Worm (Caenorhabditis elegans) whole organism, late embryonic: ENCODE data around the gene ace-1.

Experiments used
- C08G9.2 ChIP-seq: sonication (generic microtip); optimal IDR thresholded peaks from 2 replicates; lab custom pipeline; 2016; ENCODE audit warnings: mild to moderate bottlenecking, missing genetic modification characterization, moderate library complexity, missing compliant biosample characterization
- C38D4.7 ChIP-seq: fragments of 200-800 bp; sonication (Bioruptor generic); optimal IDR thresholded peaks from 2 replicates; lab custom pipeline; 2018; ENCODE audit warnings: mild to moderate bottlenecking, missing genetic modification characterization, moderate library complexity, missing compliant biosample characterization
- F13H6.1 ChIP-seq: sonication (generic microtip); optimal IDR thresholded peaks from 2 replicates; lab custom pipeline; 2016; ENCODE audit warnings: missing genetic modification characterization, missing compliant biosample characterization
- K02D7.2 ChIP-seq: sonication (generic microtip); optimal IDR thresholded peaks from 2 replicates; lab custom pipeline; 2017; ENCODE audit warnings: mild to moderate bottlenecking, missing genetic modification characterization, missing compliant biosample characterization
- K09A11.1 ChIP-seq: sonication (generic microtip); optimal IDR thresholded peaks from 2 replicates; lab custom pipeline; 2017; ENCODE audit warnings: antibody characterized with exemption, mild to moderate bottlenecking, missing genetic modification characterization, missing compliant biosample characterization; ENCODE audit not compliant: insufficient read depth
- T23F11.4 ChIP-seq: fragments of 200-800 bp; sonication (Bioruptor generic); optimal IDR thresholded peaks from 2 replicates; lab custom pipeline; 2018; ENCODE audit warnings: mild to moderate bottlenecking, missing genetic modification characterization, missing compliant biosample characterization
- ceh-18 ChIP-seq: sonication (generic microtip); optimal IDR thresholded peaks from 2 replicates; lab custom pipeline; 2016; ENCODE audit warnings: missing genetic modification characterization, missing compliant biosample characterization
- ceh-19 ChIP-seq: fragments of 200-800 bp; sonication (Bioruptor generic); optimal IDR thresholded peaks from 2 replicates; lab custom pipeline; 2018; ENCODE audit warnings: mild to moderate bottlenecking, missing genetic modification characterization, missing compliant biosample characterization
- ceh-2 ChIP-seq: sonication (generic microtip); optimal IDR thresholded peaks from 2 replicates; lab custom pipeline; 2016; ENCODE audit warnings: missing genotype, missing genetic modification characterization, missing compliant biosample characterization
- ceh-24 ChIP-seq: sonication (generic microtip); optimal IDR thresholded peaks from 2 replicates; lab custom pipeline; 2016; ENCODE audit warnings: mild to moderate bottlenecking, missing genetic modification characterization, missing compliant biosample characterization
- ceh-31 ChIP-seq: sonication (generic microtip); optimal IDR thresholded peaks from 2 replicates; lab custom pipeline; 2016; ENCODE audit warnings: missing genetic modification characterization, missing compliant biosample characterization
- ceh-34 ChIP-seq: sonication (generic microtip); optimal IDR thresholded peaks from 2 replicates; lab custom pipeline; 2016; ENCODE audit warnings: mild to moderate bottlenecking, missing genetic modification characterization, missing compliant biosample characterization
- che-1 ChIP-seq: sonication (generic microtip); optimal IDR thresholded peaks from 2 replicates; lab custom pipeline; 2016; ENCODE audit warnings: mild to moderate bottlenecking, missing genetic modification characterization, missing compliant biosample characterization
- elt-4 ChIP-seq: sonication (generic microtip); optimal IDR thresholded peaks from 2 replicates; lab custom pipeline; 2016; ENCODE audit warnings: missing genetic modification characterization, missing compliant biosample characterization
- ets-4 ChIP-seq: sonication (generic microtip); optimal IDR thresholded peaks from 2 replicates; lab custom pipeline; 2016; ENCODE audit warnings: missing genetic modification characterization, missing compliant biosample characterization
- eyg-1 ChIP-seq: sonication (generic microtip); optimal IDR thresholded peaks from 2 replicates; lab custom pipeline; 2016; ENCODE audit warnings: missing genotype, missing genetic modification characterization, missing compliant biosample characterization
- fax-1 ChIP-seq: sonication (generic microtip); optimal IDR thresholded peaks from 2 replicates; lab custom pipeline; 2016; ENCODE audit warnings: missing genotype, missing genetic modification characterization, missing compliant biosample characterization
- hlh-6 ChIP-seq: sonication (generic microtip); optimal IDR thresholded peaks from 2 replicates; lab custom pipeline; 2016; ENCODE audit warnings: missing genotype, missing genetic modification characterization, missing compliant biosample characterization
- hlh-8 ChIP-seq: sonication (generic microtip); optimal IDR thresholded peaks from 2 replicates; lab custom pipeline; 2016; ENCODE audit warnings: missing genotype, missing genetic modification characterization, missing compliant biosample characterization
- nfya-1 ChIP-seq: sonication (generic microtip); optimal IDR thresholded peaks from 2 replicates; lab custom pipeline; 2017; ENCODE audit warnings: missing genetic modification characterization, mild to moderate bottlenecking, missing compliant biosample characterization, antibody characterized with exemption, moderate library complexity
- nhr-11 ChIP-seq: fragments of 150-350 bp; optimal IDR thresholded peaks from 2 replicates; lab custom pipeline; 2014; ENCODE audit warnings: missing biosample characterization, missing genetic modification characterization
- nhr-232 ChIP-seq: sonication (generic microtip); optimal IDR thresholded peaks from 2 replicates; lab custom pipeline; 2016; ENCODE audit warnings: missing genetic modification characterization, missing compliant biosample characterization
- pat-9 ChIP-seq: fragments of 200-800 bp; sonication (Bioruptor generic); optimal IDR thresholded peaks from 2 replicates; lab custom pipeline; 2018; ENCODE audit warnings: mild to moderate bottlenecking, missing genetic modification characterization, moderate library complexity, missing compliant biosample characterization
- pax-1 ChIP-seq: fragments of 150-350 bp; optimal IDR thresholded peaks from 2 replicates; lab custom pipeline; 2014; ENCODE audit warnings: missing biosample characterization, missing genetic modification characterization
- pha-4 ChIP-seq: fragments of 150-350 bp; optimal IDR thresholded peaks from 2 replicates; lab custom pipeline; 2018; ENCODE audit warnings: missing biosample characterization, missing genetic modification reagents, missing genetic modification characterization
- rnt-1 ChIP-seq: sonication (generic microtip); optimal IDR thresholded peaks from 2 replicates; lab custom pipeline; 2016; ENCODE audit warnings: missing genetic modification characterization, missing compliant biosample characterization
- sdc-2 ChIP-seq: sonication (generic microtip); optimal IDR thresholded peaks from 2 replicates; lab custom pipeline; 2016; ENCODE audit warnings: missing genotype, missing genetic modification characterization, missing compliant biosample characterization
- sox-4 ChIP-seq: sonication (generic microtip); optimal IDR thresholded peaks from 2 replicates; lab custom pipeline; 2017; ENCODE audit warnings: mild to moderate bottlenecking, missing genetic modification characterization, inconsistent platforms, missing compliant biosample characterization
- syd-9 ChIP-seq: sonication (generic microtip); optimal IDR thresholded peaks from 2 replicates; lab custom pipeline; 2016; ENCODE audit warnings: mild to moderate bottlenecking, missing genetic modification characterization, moderate library complexity, missing compliant biosample characterization
- tbx-2 ChIP-seq: sonication (generic microtip); optimal IDR thresholded peaks from 2 replicates; lab custom pipeline; 2016; ENCODE audit warnings: missing genetic modification characterization, missing compliant biosample characterization
- tbx-7 ChIP-seq: sonication (generic microtip); optimal IDR thresholded peaks from 2 replicates; lab custom pipeline; 2016; ENCODE audit warnings: missing genotype, missing genetic modification characterization, missing compliant biosample characterization
- unc-42 ChIP-seq: sonication (generic microtip); optimal IDR thresholded peaks from 2 replicates; lab custom pipeline; 2016; ENCODE audit warnings: missing genotype, missing genetic modification characterization, missing compliant biosample characterization
- unc-55 ChIP-seq: sonication (generic microtip); optimal IDR thresholded peaks from 2 replicates; lab custom pipeline; 2017; ENCODE audit warnings: missing biosample characterization, missing genetic modification reagents, missing genetic modification characterization
- ztf-16 ChIP-seq: sonication (generic microtip); optimal IDR thresholded peaks from 2 replicates; lab custom pipeline; 2017; ENCODE audit warnings: missing genetic modification characterization, missing compliant biosample characterization

Gene ace-1

DNA sequence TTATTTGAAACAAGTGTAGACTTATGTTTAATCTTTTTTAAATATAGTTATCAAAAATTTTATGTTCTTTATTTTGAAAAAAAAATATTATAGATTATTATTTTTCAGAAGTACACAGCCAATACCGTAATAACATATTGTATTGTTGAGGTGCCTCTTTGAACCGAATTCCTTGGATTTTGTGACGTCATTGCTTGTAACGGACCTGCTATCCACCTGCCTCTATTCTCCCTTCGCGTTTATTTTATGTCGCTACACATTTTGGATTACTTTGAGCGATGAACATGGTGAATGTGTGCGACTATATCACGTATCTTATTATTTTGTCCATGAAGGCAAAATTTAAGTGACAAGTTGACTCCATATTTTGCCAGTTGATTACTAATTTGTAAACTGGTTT is 39.9 kb upstream of the ace-1 start:
- TF ChIP-seq pat-9 (tag; lab: Kevin White, UChicago) (no peak), K02D7.2 (tag; lab: Kevin White, UChicago) (no peak), rnt-1 (no peak), pha-4 (tag; lab: Kevin White, UChicago) (no peak), T23F11.4 (GFP tag; lab: Kevin White, UChicago) (no peak), sdc-2 (peak; percentile 96)

DNA sequence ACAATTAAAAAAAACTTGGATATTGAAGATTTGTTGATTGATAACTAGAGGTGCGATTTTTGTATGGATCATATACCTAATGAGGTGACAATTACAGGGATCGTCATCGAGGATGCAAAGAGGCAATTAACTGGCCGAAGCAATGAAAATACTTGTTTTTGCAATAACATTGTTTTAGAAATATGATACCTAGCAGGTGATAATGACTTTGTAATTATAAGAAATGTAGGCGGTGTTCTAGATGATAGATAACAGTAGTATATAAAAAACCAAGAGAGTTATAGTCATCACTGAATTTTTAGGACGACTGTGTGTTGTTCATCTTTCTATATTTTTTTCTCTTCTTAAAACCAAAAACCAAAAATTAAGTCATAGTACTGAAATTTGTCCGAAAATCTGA is 38.8 kb upstream of the ace-1 start, which contains the start of gene C11G6.2:
Gene C11G6.2 (plus strand): TSS at position 301 of the 400 bp plus-strand sequence.
- no peak for TF ChIP-seq nhr-232 (tag; lab: Kevin White, UChicago)
- no peak for TF ChIP-seq eyg-1 (tag; lab: Kevin White, UChicago)
- TF ChIP-seq fax-1 (tag; lab: Kevin White, UChicago): no peak
- TF ChIP-seq sox-4 (tag; lab: Kevin White, UChicago): no peak
- no peak for TF ChIP-seq ceh-24 (tag; lab: Kevin White, UChicago)
- TF ChIP-seq elt-4 (tag; lab: Kevin White, UChicago): no peak
- no peak for TF ChIP-seq K09A11.1 (tag; lab: Kevin White, UChicago)
- TF ChIP-seq ets-4 (tag; lab: Kevin White, UChicago): no peak
- TF ChIP-seq che-1: no peak
- TF ChIP-seq hlh-6 (tag; lab: Kevin White, UChicago): no peak
- TF ChIP-seq, all 69 proteins: peak for 0

DNA sequence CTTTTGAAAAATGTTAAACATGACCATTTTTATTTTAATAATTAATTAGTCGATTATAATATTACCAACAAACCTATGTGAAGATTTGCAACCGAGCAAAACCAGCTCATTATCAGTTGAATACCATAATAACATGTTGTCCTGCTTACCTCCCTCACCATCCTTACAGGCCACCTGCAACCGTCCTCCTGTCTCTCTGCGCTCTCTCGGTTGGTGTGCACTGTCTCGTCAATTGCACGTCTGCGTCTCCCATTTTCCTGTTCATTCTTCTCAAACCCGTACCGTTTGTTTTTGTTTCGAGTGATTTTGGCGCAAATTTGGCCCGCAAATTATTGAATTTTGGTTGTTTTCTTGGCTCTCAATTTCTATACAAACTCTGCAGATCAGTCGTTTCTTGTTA is 35.7 kb upstream of the ace-1 start:
- TF ChIP-seq ceh-18 (tag; lab: Kevin White, UChicago): no peak
- no peak for TF ChIP-seq C38D4.7 (GFP tag; lab: Kevin White, UChicago)
- no peak for TF ChIP-seq F13H6.1 (tag; lab: Kevin White, UChicago)
- TF ChIP-seq elt-4 (tag; lab: Kevin White, UChicago): no peak
- TF ChIP-seq ztf-16 (tag; lab: Kevin White, UChicago): no peak
- TF ChIP-seq pax-1 (tag; lab: Kevin White, UChicago): no peak
- no peak for TF ChIP-seq C08G9.2 (tag; lab: Kevin White, UChicago)
- no peak for TF ChIP-seq ceh-19 (GFP tag; lab: Kevin White, UChicago)
- no peak for TF ChIP-seq unc-42 (tag; lab: Kevin White, UChicago)
- no peak for TF ChIP-seq T23F11.4 (GFP tag; lab: Kevin White, UChicago)
- no peak for TF ChIP-seq ceh-34
- TF ChIP-seq, all 69 proteins: peak for 0

- TF ChIP-seq F13H6.1 (tag; lab: Kevin White, UChicago) (peak; percentile 21), tbx-2 (tag; lab: Kevin White, UChicago) (peak; percentile 48), sdc-2 (peak; percentile 59), pax-1 (tag; lab: Kevin White, UChicago) (no peak), tbx-7 (tag; lab: Kevin White, UChicago) (no peak), unc-55 (GFP tag; lab: Kevin White, UChicago) (peak; percentile 59), nfya-1 (peak; percentile 17), pat-9 (tag; lab: Kevin White, UChicago) (no peak), ceh-18 (tag; lab: Kevin White, UChicago) (peak; percentile 5), ceh-31 (peak; percentile 22), ceh-2 (tag; lab: Kevin White, UChicago) (no peak), hlh-8 (tag; lab: Kevin White, UChicago) (peak; percentile 20), unc-42 (tag; lab: Kevin White, UChicago) (peak; percentile 36)
These were observed 35.1 kb upstream of the ace-1 start, which contains the start of gene taf-3 for ce11 chrX:16331932-16332485. taf-3 (plus strand) TSS chrX:16332435.

DNA sequence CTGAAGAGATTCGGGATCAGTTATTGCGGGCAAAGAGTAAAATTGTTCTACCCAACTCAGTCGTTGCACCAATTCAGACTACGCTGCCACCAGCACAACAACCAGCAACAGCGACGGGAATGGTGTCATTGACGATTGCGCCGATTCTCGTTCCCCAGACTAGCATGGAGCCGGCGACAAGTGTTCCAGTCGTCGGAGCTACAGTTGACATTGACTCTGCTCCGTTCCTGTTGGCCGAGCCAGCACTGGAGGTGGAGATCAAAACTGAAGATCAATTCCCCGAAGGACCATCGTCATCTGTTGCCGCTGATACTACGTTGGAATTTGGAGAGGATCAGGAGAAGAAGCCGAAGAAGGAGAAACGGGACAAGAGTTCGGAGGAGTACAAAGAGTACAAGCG is 31.7 kb upstream of the ace-1 start:
- TF ChIP-seq syd-9 (tag; lab: Kevin White, UChicago) (no peak), nhr-11 (tag; lab: Kevin White, UChicago) (no peak), hlh-6 (tag; lab: Kevin White, UChicago) (no peak)
